Fruit fly (Drosophila melanogaster) whole organism, embryonic: Measurements from ENCODE around the gene Inx5.

Source experiments
- Antp ChIP-seq: fragments of 200-800 bp; sonication (Bioruptor generic); optimal IDR thresholded peaks from 3 replicates; lab custom pipeline; 2016; ENCODE audit warnings: missing biosample characterization, missing genetic modification characterization
- CG10959 ChIP-seq: fragments of 200-800 bp; sonication (Bioruptor generic); IDR thresholded peaks from 2 replicates; pipeline ENCODE4 v1.3.6; 2022; ENCODE audit warnings: missing biosample characterization, missing genetic modification characterization
- CG12236 ChIP-seq: fragments of 200-800 bp; sonication (Bioruptor generic); optimal IDR thresholded peaks from 2 replicates; lab custom pipeline; 2016; ENCODE audit warnings: missing biosample characterization, missing genetic modification characterization
- CG1233 ChIP-seq: fragments of 200-800 bp; sonication (Bioruptor generic); optimal IDR thresholded peaks from 4 replicates; lab custom pipeline; 2018; ENCODE audit warnings: missing biosample characterization, mild to moderate bottlenecking, missing genetic modification characterization
- CG13624 ChIP-seq: fragments of 200-800 bp; sonication (Bioruptor generic); optimal IDR thresholded peaks from 2 replicates; lab custom pipeline; 2016; ENCODE audit warnings: missing biosample characterization, missing genetic modification characterization
- CG14014 ChIP-seq: fragments of 200-800 bp; sonication (Bioruptor generic); IDR thresholded peaks from 2 replicates; pipeline ENCODE4 v1.3.6; 2022; ENCODE audit warnings: missing biosample characterization, missing genetic modification characterization
- CG14860 ChIP-seq: fragments of 200-800 bp; sonication (Bioruptor generic); IDR thresholded peaks from 3 replicates; pipeline ENCODE4 v1.3.6; 2022; ENCODE audit warnings: missing biosample characterization, missing genetic modification characterization; ENCODE audit not compliant: partially characterized antibody
- CG17385 ChIP-seq: fragments of 200-800 bp; sonication (Bioruptor generic); optimal IDR thresholded peaks from 3 replicates; lab custom pipeline; 2018; ENCODE audit warnings: missing biosample characterization, mild to moderate bottlenecking, missing genetic modification characterization
- CG17829 ChIP-seq: fragments of 200-800 bp; optimal IDR thresholded peaks from 2 replicates; lab custom pipeline; 2019; ENCODE audit warnings: missing biosample characterization, mild to moderate bottlenecking, missing genetic modification characterization, moderate library complexity
- CG18599 ChIP-seq: fragments of 200-800 bp; sonication (Bioruptor generic); optimal IDR thresholded peaks from 3 replicates; lab custom pipeline; 2017; ENCODE audit warnings: missing biosample characterization, missing genetic modification characterization, mild to moderate bottlenecking, moderate library complexity, missing genetic modification reagents
- CG2889 ChIP-seq: fragments of 200-800 bp; sonication (Bioruptor generic); IDR thresholded peaks from 3 replicates; pipeline ENCODE4 v1.3.6; 2022; ENCODE audit warnings: missing biosample characterization, missing genetic modification characterization
- CG31388 ChIP-seq: fragments of 200-800 bp; sonication (Bioruptor generic); optimal IDR thresholded peaks from 2 replicates; lab custom pipeline; 2016; ENCODE audit warnings: missing biosample characterization, missing genetic modification characterization
- CG5953 ChIP-seq: fragments of 200-800 bp; sonication (Bioruptor generic); IDR thresholded peaks from 2 replicates; pipeline ENCODE4 v1.3.6; 2022; ENCODE audit warnings: missing biosample characterization, missing genetic modification characterization
- CG6254 ChIP-seq: fragments of 200-800 bp; sonication (Bioruptor generic); optimal IDR thresholded peaks from 3 replicates; lab custom pipeline; 2017; ENCODE audit warnings: mild to moderate bottlenecking, missing biosample characterization, missing genetic modification reagents, missing genetic modification characterization
- CG6854 ChIP-seq: fragments of 200-800 bp; sonication (Bioruptor generic); optimal IDR thresholded peaks from 3 replicates; lab custom pipeline; 2017; ENCODE audit warnings: missing biosample characterization, mild to moderate bottlenecking, missing genetic modification characterization
- CG7372 ChIP-seq: fragments of 200-800 bp; sonication (Bioruptor generic); IDR thresholded peaks from 2 replicates; pipeline ENCODE4 v1.3.6; 2022; ENCODE audit warnings: missing biosample characterization, missing genetic modification characterization
- CG7928 ChIP-seq: fragments of 200-800 bp; sonication (Bioruptor generic); optimal IDR thresholded peaks from 2 replicates; lab custom pipeline; 2017; ENCODE audit warnings: missing biosample characterization, mild to moderate bottlenecking, missing genetic modification characterization
- CG8944 ChIP-seq: fragments of 200-800 bp; sonication (Bioruptor generic); optimal IDR thresholded peaks from 3 replicates; lab custom pipeline; 2016; ENCODE audit warnings: missing biosample characterization, missing genetic modification characterization
- CG9932 ChIP-seq: fragments of 200-800 bp; sonication (Bioruptor generic); IDR thresholded peaks from 2 replicates; pipeline ENCODE4 v1.3.6; 2022; ENCODE audit warnings: missing biosample characterization, missing genetic modification characterization
- CoRest ChIP-seq: fragments of 200-800 bp; sonication (Bioruptor generic); optimal IDR thresholded peaks from 3 replicates; lab custom pipeline; 2018; ENCODE audit warnings: missing biosample characterization, mild to moderate bottlenecking, missing genetic modification characterization, moderate library complexity
- Hr78 ChIP-seq, 2 experiments: fragments of 200-800 bp in 1 of 2; fragments of >200 bp in 1 of 2; sonication (Bioruptor generic) in 1 of 2; optimal IDR thresholded peaks; 2 replicates each; lab custom pipeline; 2017 to 2019; ENCODE audit warnings: missing biosample characterization in 2 of 2, missing genetic modification characterization in 2 of 2, mild to moderate bottlenecking in 1 of 2, moderate library complexity in 1 of 2
- Jarid2 ChIP-seq: fragments of 200-800 bp; sonication (Bioruptor generic); optimal IDR thresholded peaks from 3 replicates; lab custom pipeline; 2017; ENCODE audit warnings: mild to moderate bottlenecking, missing biosample characterization, missing genetic modification reagents, missing genetic modification characterization
- NK7.1 ChIP-seq: fragments of 200-800 bp; sonication (Bioruptor generic); optimal IDR thresholded peaks from 3 replicates; lab custom pipeline; 2016; ENCODE audit warnings: missing biosample characterization, missing genetic modification characterization
- Pdp1 ChIP-seq, 2 experiments: fragments of 200-800 bp; sonication (Bioruptor generic); optimal IDR thresholded peaks; 3 replicates each; lab custom pipeline; 2016; ENCODE audit warnings: missing biosample characterization in 2 of 2, missing genetic modification characterization in 2 of 2, mild to moderate bottlenecking in 1 of 2, moderate library complexity in 1 of 2
- Ptx1 ChIP-seq: fragments of 200-800 bp; sonication (Bioruptor generic); IDR thresholded peaks from 2 replicates; pipeline ENCODE4 v1.3.6; 2022; ENCODE audit warnings: missing biosample characterization, missing genetic modification characterization
- TFAM ChIP-seq: fragments of 200-800 bp; sonication (Bioruptor generic); optimal IDR thresholded peaks from 2 replicates; lab custom pipeline; 2017; ENCODE audit warnings: missing biosample characterization, missing genetic modification characterization, inconsistent platforms
- Xbp1 ChIP-seq: fragments of 200-800 bp; sonication (Bioruptor generic); optimal IDR thresholded peaks from 3 replicates; lab custom pipeline; 2016; ENCODE audit warnings: missing biosample characterization, mild to moderate bottlenecking, missing genetic modification characterization
- bigmax ChIP-seq: fragments of 200-800 bp; sonication (Bioruptor generic); optimal IDR thresholded peaks from 2 replicates; lab custom pipeline; 2018; ENCODE audit warnings: missing biosample characterization, mild to moderate bottlenecking, missing genetic modification characterization
- corto ChIP-seq: fragments of 200-800 bp; sonication (Bioruptor generic); optimal IDR thresholded peaks from 2 replicates; lab custom pipeline; 2016; ENCODE audit warnings: missing biosample characterization, mild to moderate bottlenecking, missing genetic modification characterization, moderate library complexity
- dmrt11E ChIP-seq: fragments of 200-800 bp; sonication (Bioruptor generic); optimal IDR thresholded peaks from 3 replicates; lab custom pipeline; 2018; ENCODE audit warnings: missing biosample characterization, mild to moderate bottlenecking, missing genetic modification characterization, moderate library complexity
- dmrt99B ChIP-seq: fragments of 200-800 bp; sonication (Bioruptor generic); optimal IDR thresholded peaks from 2 replicates; lab custom pipeline; 2018; ENCODE audit warnings: missing biosample characterization, mild to moderate bottlenecking, missing genetic modification characterization, moderate library complexity
- eyg ChIP-seq: fragments of 200-800 bp; sonication (Bioruptor generic); optimal IDR thresholded peaks from 3 replicates; lab custom pipeline; 2016; ENCODE audit warnings: missing biosample characterization, missing genetic modification characterization
- fd102C ChIP-seq: fragments of 200-800 bp; sonication (Bioruptor generic); optimal IDR thresholded peaks from 2 replicates; lab custom pipeline; 2018; ENCODE audit warnings: missing biosample characterization, mild to moderate bottlenecking, missing genetic modification characterization, moderate library complexity
- grn ChIP-seq: fragments of 200-800 bp; sonication (Bioruptor generic); optimal IDR thresholded peaks from 3 replicates; lab custom pipeline; 2017; ENCODE audit warnings: missing biosample characterization, missing genetic modification characterization
- h ChIP-seq: fragments of >200 bp; optimal IDR thresholded peaks from 2 replicates; lab custom pipeline; 2017
- hkb ChIP-seq, 2 experiments: fragments of 200-800 bp in 1 of 2; fragments of >200 bp in 1 of 2; sonication (Bioruptor generic) in 1 of 2; IDR thresholded peaks in 1 of 2; optimal IDR thresholded peaks in 1 of 2; 2 replicates each; pipeline versions ENCODE4 v1.3.6 to Lab custom; 2017 to 2022; ENCODE audit warnings: missing biosample characterization in 1 of 2, missing genetic modification characterization in 1 of 2
- jumu ChIP-seq: fragments of 200-800 bp; sonication (Bioruptor generic); optimal IDR thresholded peaks from 3 replicates; lab custom pipeline; 2016; ENCODE audit warnings: missing biosample characterization, missing genetic modification characterization
- lab ChIP-seq: fragments of 200-800 bp; sonication (Bioruptor generic); optimal IDR thresholded peaks from 3 replicates; lab custom pipeline; 2017; ENCODE audit warnings: missing biosample characterization, missing genetic modification characterization, mild to moderate bottlenecking, moderate library complexity, missing genetic modification reagents
- nau ChIP-seq: fragments of 200-800 bp; sonication (Bioruptor generic); optimal IDR thresholded peaks from 3 replicates; lab custom pipeline; 2017; ENCODE audit warnings: missing biosample characterization, mild to moderate bottlenecking, missing genetic modification characterization, missing genetic modification reagents
- otp ChIP-seq: fragments of 200-800 bp; sonication (Bioruptor generic); IDR thresholded peaks from 3 replicates; pipeline ENCODE4, ENCODE4 v1.3.6; 2022; ENCODE audit warnings: missing biosample characterization, missing genetic modification characterization
- repo ChIP-seq: fragments of 200-800 bp; sonication (Bioruptor generic); optimal IDR thresholded peaks from 2 replicates; lab custom pipeline; 2016; ENCODE audit warnings: missing biosample characterization, missing genetic modification characterization
- sd ChIP-seq: fragments of 200-800 bp; sonication (Bioruptor generic); optimal IDR thresholded peaks from 3 replicates; lab custom pipeline; 2018; ENCODE audit warnings: missing biosample characterization, mild to moderate bottlenecking, missing genetic modification characterization, moderate library complexity
- slou ChIP-seq: fragments of 200-800 bp; sonication (Bioruptor generic); optimal IDR thresholded peaks from 3 replicates; lab custom pipeline; 2016; ENCODE audit warnings: missing biosample characterization, missing genetic modification characterization
- stc ChIP-seq: fragments of 200-800 bp; sonication (Bioruptor generic); IDR thresholded peaks from 2 replicates; pipeline ENCODE4 v1.3.6; 2022; ENCODE audit warnings: missing biosample characterization, missing genetic modification characterization
- tap ChIP-seq: fragments of 200-800 bp; optimal IDR thresholded peaks from 3 replicates; lab custom pipeline; 2019; ENCODE audit warnings: missing biosample characterization, mild to moderate bottlenecking, missing genetic modification characterization, moderate library complexity
- tll ChIP-seq, 2 experiments: fragments of 200-800 bp in 1 of 2; fragments of >200 bp in 1 of 2; sonication (Bioruptor generic) in 1 of 2; optimal IDR thresholded peaks; 2 replicates each; lab custom pipeline; 2017 to 2019; ENCODE audit warnings: missing biosample characterization in 2 of 2, missing genetic modification characterization in 2 of 2, mild to moderate bottlenecking in 1 of 2, moderate library complexity in 1 of 2
- tna ChIP-seq: fragments of 200-800 bp; sonication (Bioruptor generic); IDR thresholded peaks from 2 replicates; pipeline ENCODE4 v1.3.6; 2022; ENCODE audit warnings: missing biosample characterization, missing genetic modification characterization; ENCODE audit not compliant: partially characterized antibody

Gene Inx5

dm6 chrX:19155922-19156437 is 14.7 kb downstream of the Inx5 start (continued):
- TF ChIP-seq repo (GFP tag; lab: Kevin White, UChicago) = no peak

dm6 chrX:19154998-19155397 is 15.7 kb downstream of the Inx5 start:
- TF ChIP-seq CG31388 (GFP tag; lab: Kevin White, UChicago) = peak; percentile 52
- peak in 1 of 2 experiments; percentile 55 for TF ChIP-seq tll (GFP tag; optimal IDR thresholded peaks at IDR 0.05; lab: Kevin White, UChicago)
- peak; percentile 40; the same call in 1 of the 2 replicates for TF ChIP-seq CG9932 (GFP tag; lab: Robert Waterston, UW)
- TF ChIP-seq tna (GFP tag; lab: Robert Waterston, UW) = no peak
- peak; percentile 76 for TF ChIP-seq tap (tag; lab: Kevin White, UChicago)
- TF ChIP-seq CG12236 (GFP tag; lab: Kevin White, UChicago) = peak; percentile 86
- TF ChIP-seq CG8944 = peak; percentile 82
- TF ChIP-seq CG10959 (GFP tag; lab: Robert Waterston, UW) = peak; percentile 96
- TF ChIP-seq CG17385 (GFP tag; lab: Kevin White, UChicago) = peak; percentile 75
- peak; percentile 65 for TF ChIP-seq slou (GFP tag; lab: Kevin White, UChicago)
- peak; percentile 97 for TF ChIP-seq dmrt11E (tag; lab: Kevin White, UChicago)
- TF ChIP-seq CoRest (tag; lab: Kevin White, UChicago) = peak; percentile 83
- no peak for TF ChIP-seq CG7928
- TF ChIP-seq sd = peak; percentile 3
- TF ChIP-seq jumu (GFP tag; lab: Kevin White, UChicago) = peak; percentile 89
- peak; percentile 83 for TF ChIP-seq Xbp1
- peak; percentile 58 for TF ChIP-seq TFAM (GFP tag; lab: Kevin White, UChicago)
- peak; percentile 8 for TF ChIP-seq CG6854 (GFP tag; lab: Kevin White, UChicago)
- no peak for TF ChIP-seq CG14860 (GFP tag; lab: Robert Waterston, UW)
- TF ChIP-seq Hr78 (GFP tag; optimal IDR thresholded peaks at IDR 0.05; lab: Kevin White, UChicago) = peak in 1 of 2 experiments; percentile 66
- peak; percentile 71 for TF ChIP-seq Ptx1 (GFP tag; lab: Robert Waterston, UW)
- peak; percentile 79 for TF ChIP-seq Antp (GFP tag; lab: Kevin White, UChicago)
- peak; percentile 61; the same call in 1 of the 3 replicates for TF ChIP-seq CG2889 (GFP tag; lab: Robert Waterston, UW)
- TF ChIP-seq CG7372 (GFP tag; lab: Robert Waterston, UW) = peak; percentile 56; the same call in 1 of the 2 replicates
- TF ChIP-seq stc = peak; percentile 70
- TF ChIP-seq eyg (GFP tag; lab: Kevin White, UChicago) = peak; percentile 70
- TF ChIP-seq bigmax (GFP tag; lab: Kevin White, UChicago) = no peak
- TF ChIP-seq CG13624 (GFP tag; lab: Kevin White, UChicago) = peak; percentile 85
- TF ChIP-seq hkb (optimal IDR thresholded peaks at IDR 0.05; lab: Kevin White, UChicago) = no peak
- TF ChIP-seq hkb (GFP tag; IDR thresholded peaks at IDR 0.05; lab: Robert Waterston, UW) = peak; percentile 79
- TF ChIP-seq CG6254 (GFP tag; lab: Kevin White, UChicago) = peak; percentile 91
- TF ChIP-seq CG1233 (GFP tag; lab: Kevin White, UChicago) = peak; percentile 75
- peak; percentile 81 for TF ChIP-seq CG5953 (GFP tag; lab: Robert Waterston, UW)
- peak; percentile 84 for TF ChIP-seq fd102C (GFP tag; lab: Kevin White, UChicago)
- peak; percentile 88 for TF ChIP-seq dmrt99B (tag; lab: Kevin White, UChicago)
- TF ChIP-seq lab (GFP tag; lab: Kevin White, UChicago) = peak; percentile 73
- TF ChIP-seq NK7.1 = peak; percentile 83
- TF ChIP-seq corto (GFP tag; lab: Kevin White, UChicago) = peak; percentile 82
- TF ChIP-seq h (lab: Kevin White, UChicago) = no peak
- peak; percentile 45 for TF ChIP-seq Jarid2 (GFP tag; lab: Kevin White, UChicago)
- TF ChIP-seq nau (GFP tag; lab: Kevin White, UChicago) = peak; percentile 51
- TF ChIP-seq otp (GFP tag; lab: Robert Waterston, UW) = peak; percentile 93
- peak; percentile 94 for TF ChIP-seq CG17829 (tag; lab: Kevin White, UChicago)
- TF ChIP-seq grn (GFP tag; lab: Kevin White, UChicago) = peak; percentile 35
- peak; percentile 76 for TF ChIP-seq CG14014 (GFP tag; lab: Robert Waterston, UW)
- TF ChIP-seq CG18599 = peak; percentile 71
- TF ChIP-seq Pdp1 (GFP tag; optimal IDR thresholded peaks at IDR 0.05; lab: Kevin White, UChicago) = peak; percentile 82 to 93
